Fruit fly (Drosophila melanogaster): ENCODE data around the gene CG9592.
A peak's percentile ranks its signal among the peaks of the same experiment; 100 is the strongest.

The CG9592 gene

DNA sequence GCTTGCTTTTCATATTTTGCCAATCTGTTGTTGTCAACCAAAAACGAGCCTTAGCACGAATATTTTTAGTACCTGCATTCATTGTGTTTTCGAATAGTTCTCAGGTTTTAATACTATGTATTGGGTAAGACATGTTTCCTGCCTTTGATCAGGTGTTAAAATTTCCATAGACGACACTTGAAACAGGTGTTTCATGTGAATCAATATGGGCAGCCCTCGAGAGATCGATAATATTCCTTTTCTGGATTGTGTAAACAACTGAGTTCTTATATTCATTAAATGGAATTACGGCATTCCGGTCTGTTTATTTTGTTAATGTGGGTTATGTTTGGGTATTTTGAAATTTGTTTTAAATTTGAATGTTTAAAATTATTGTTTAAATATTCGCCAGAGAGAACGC, 31.6 kb downstream of the CG9592 start (continued):
- TF ChIP-seq fd96Cb (tag; optimal IDR thresholded peaks at IDR 0.05) (no peak), phol (tag; optimal IDR thresholded peaks at IDR 0.05) (no peak), salm (tag; optimal IDR thresholded peaks at IDR 0.05) (no peak), Elba2 (GFP tag; optimal IDR thresholded peaks at IDR 0.05) (no peak), sna (GFP tag; IDR thresholded peaks at IDR 0.05; ENCODE audit: partially characterized antibody) (no peak), CG4360 (GFP tag; IDR thresholded peaks at IDR 0.05) (no peak), CHES-1-like (GFP tag; optimal IDR thresholded peaks at IDR 0.05) (no peak), Bdp1 (GFP tag; optimal IDR thresholded peaks at IDR 0.05) (no peak), pan (optimal IDR thresholded peaks at IDR 0.05) (no peak), pan (GFP tag; optimal IDR thresholded peaks at IDR 0.05 in 1 of 2, IDR thresholded peaks at IDR 0.05 in 1 of 2) (no peak), CG11085 (GFP tag; IDR thresholded peaks at IDR 0.05) (no peak), Fer2 (tag; optimal IDR thresholded peaks at IDR 0.05) (no peak), CG6791 (GFP tag; IDR thresholded peaks at IDR 0.05; ENCODE audit: partially characterized antibody) (no peak), NC2β (GFP tag; optimal IDR thresholded peaks at IDR 0.05) (no peak), scrt (GFP tag; optimal IDR thresholded peaks at IDR 0.05) (no peak), Mrtf (GFP tag; IDR thresholded peaks at IDR 0.05) (no peak), CG4707 (GFP tag; optimal IDR thresholded peaks at IDR 0.05) (peak; percentile 31), dmrt99B (tag; optimal IDR thresholded peaks at IDR 0.05) (no peak), CG1602 (GFP tag; optimal IDR thresholded peaks at IDR 0.05) (no peak), CG7928 (GFP tag; optimal IDR thresholded peaks at IDR 0.05) (no peak), CG1603 (tag; optimal IDR thresholded peaks at IDR 0.05) (no peak), CG10543 (GFP tag; optimal IDR thresholded peaks at IDR 0.05) (no peak), CG14710 (tag; optimal IDR thresholded peaks at IDR 0.05) (no peak), CG11504 (tag; optimal IDR thresholded peaks at IDR 0.05) (peak; percentile 6), Opbp (GFP tag; IDR thresholded peaks at IDR 0.05; ENCODE audit: partially characterized antibody) (no peak), CG17912 (GFP tag; optimal IDR thresholded peaks at IDR 0.05) (no peak), TFAM (GFP tag; optimal IDR thresholded peaks at IDR 0.05) (no peak), CoRest (tag; optimal IDR thresholded peaks at IDR 0.05) (no peak), br (optimal IDR thresholded peaks at IDR 0.05) (no peak), insv (GFP tag; optimal IDR thresholded peaks at IDR 0.05) (no peak), CG11560 (tag; IDR thresholded peaks at IDR 0.05) (no peak), CG11723 (GFP tag; optimal IDR thresholded peaks at IDR 0.05) (no peak), CG14667 (GFP tag; IDR thresholded peaks at IDR 0.05) (no peak), ind (GFP tag; optimal IDR thresholded peaks at IDR 0.05) (no peak), Usf (GFP tag; optimal IDR thresholded peaks at IDR 0.05) (no peak), CG31388 (GFP tag; optimal IDR thresholded peaks at IDR 0.05) (no peak), gcm2 (GFP tag; optimal IDR thresholded peaks at IDR 0.05) (no peak), crc (GFP tag; optimal IDR thresholded peaks at IDR 0.05) (no peak), CG4730 (GFP tag; IDR thresholded peaks at IDR 0.05) (no peak), sim (GFP tag; IDR thresholded peaks at IDR 0.05) (no peak), CG9817 (tag; optimal IDR thresholded peaks at IDR 0.05) (no peak), C15 (GFP tag; IDR thresholded peaks at IDR 0.05) (no peak), kah (GFP tag; optimal IDR thresholded peaks at IDR 0.05) (peak; percentile 21), CG6272 (GFP tag; IDR thresholded peaks at IDR 0.05) (no peak), CG11398 (GFP tag; optimal IDR thresholded peaks at IDR 0.05) (peak; percentile 15), peb (GFP tag; IDR thresholded peaks at IDR 0.05) (no peak), E2f2 (GFP tag; IDR thresholded peaks at IDR 0.05) (no peak), Antp (GFP tag; optimal IDR thresholded peaks at IDR 0.05) (no peak), CG2129 (GFP tag; IDR thresholded peaks at IDR 0.05; ENCODE audit: partially characterized antibody) (no peak), tgo (GFP tag; IDR thresholded peaks at IDR 0.05) (no peak), Atf-2 (GFP tag; optimal IDR thresholded peaks at IDR 0.05) (no peak), Optix (GFP tag; IDR thresholded peaks at IDR 0.05) (no peak), CG17612 (GFP tag; IDR thresholded peaks at IDR 0.05) (no peak)

Data from whole organism, embryonic.